Fruit fly (Drosophila melanogaster) whole organism, pupa: ENCODE data around the gene Gbeta5.

ENCODE experiments used
- CG12605 ChIP-seq: fragments of 200-800 bp; sonication (Bioruptor generic); IDR thresholded peaks from 2 replicates; pipeline ENCODE4 v1.3.6; 2022; ENCODE audit warnings: missing biosample characterization, missing genetic modification characterization
- CG17806 ChIP-seq: fragments of 200-800 bp; sonication (Bioruptor generic); optimal IDR thresholded peaks from 2 replicates; lab custom pipeline; 2018; ENCODE audit warnings: missing biosample characterization, mild to moderate bottlenecking, missing genetic modification characterization, moderate library complexity
- D1 ChIP-seq: fragments of 200-800 bp; sonication (Bioruptor generic); optimal IDR thresholded peaks from 2 replicates; lab custom pipeline; 2018; ENCODE audit warnings: missing biosample characterization, mild to moderate bottlenecking, missing genetic modification characterization, moderate library complexity

DNA sequence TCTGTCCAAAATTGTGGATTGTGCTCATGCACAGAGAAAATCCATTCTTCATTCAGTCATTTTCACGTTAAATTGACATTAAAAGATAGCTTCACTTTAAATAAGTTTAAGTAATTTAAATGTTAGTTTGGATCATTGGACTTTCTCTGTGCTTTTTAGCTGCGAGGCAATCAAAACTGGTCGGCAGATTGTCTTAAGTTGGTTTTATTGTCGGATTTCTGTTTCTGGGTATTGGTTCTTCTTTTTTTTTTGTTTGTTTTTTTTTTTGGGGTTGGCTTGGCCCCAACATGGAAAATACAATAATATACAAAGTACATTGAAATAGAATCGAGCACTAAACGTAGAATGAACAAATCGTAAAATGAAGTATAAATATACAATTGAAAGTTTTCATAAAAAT, 18.1 kb upstream of the Gbeta5 start, which contains the start of gene CG2278:
- TF ChIP-seq CG12605 (GFP tag; lab: Robert Waterston, UW), result no peak
- TF ChIP-seq D1 (tag; lab: Kevin White, UChicago), result no peak
- no peak for TF ChIP-seq CG17806 (tag; lab: Kevin White, UChicago)
